Worm (Caenorhabditis elegans): ENCODE data around the gene mcm-2.

The mcm-2 gene

DNA sequence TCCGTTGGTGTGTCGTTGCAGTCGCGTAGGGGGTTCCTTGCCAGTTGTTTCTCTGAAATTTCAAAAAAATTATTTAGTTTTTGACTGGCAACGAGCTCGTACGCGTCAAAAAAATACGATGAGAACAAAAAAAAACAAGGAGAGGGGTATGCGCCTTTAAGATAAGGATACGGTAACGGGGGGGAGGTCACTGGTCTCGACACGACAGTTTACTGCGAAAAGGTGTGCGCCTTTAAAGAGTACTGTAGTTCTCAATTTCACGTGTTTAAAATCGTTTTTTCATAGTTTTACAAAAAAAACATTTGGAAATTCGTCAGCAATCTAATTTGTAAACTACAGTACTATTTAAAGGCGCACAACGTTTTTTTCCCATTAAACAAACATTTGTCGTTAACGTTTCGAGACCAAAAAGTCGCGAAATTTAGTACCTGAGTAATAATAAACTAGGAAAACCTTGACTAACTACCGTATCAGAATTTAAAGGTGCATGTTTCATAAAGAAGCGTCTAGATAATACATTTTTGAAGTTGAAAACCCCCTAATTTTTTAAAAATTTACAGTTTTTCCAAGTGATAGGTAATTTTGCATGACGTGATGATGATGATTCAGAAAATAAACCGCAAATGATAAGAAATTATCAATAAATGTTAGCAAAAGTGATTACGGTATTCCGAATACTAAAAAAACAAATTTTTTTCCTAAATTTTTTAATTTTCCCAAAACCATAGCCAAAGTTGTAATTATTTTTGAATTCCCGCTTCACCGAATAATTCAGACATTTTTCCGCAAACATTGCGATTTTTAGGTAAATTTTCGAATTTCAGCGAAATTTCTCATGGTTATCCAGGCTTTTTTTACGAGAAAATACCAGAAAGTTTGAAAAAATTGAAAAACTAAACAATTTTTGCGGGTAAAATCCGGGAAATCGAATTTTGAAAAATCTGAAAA is 32.1 kb downstream of the mcm-2 start:
- TF ChIP-seq ceh-36 (tag; optimal IDR thresholded peaks at IDR 0.05) (no peak), ceh-13 (GFP tag; optimal IDR thresholded peaks at IDR 0.05) (no peak), F13C5.2 (tag; optimal IDR thresholded peaks at IDR 0.05) (no peak), flt-1 (GFP tag; IDR thresholded peaks at IDR 0.05) (no peak), aly-1 (tag; optimal IDR thresholded peaks at IDR 0.05) (no peak), hnd-1 (tag; optimal IDR thresholded peaks at IDR 0.05) (no peak), ama-1 (optimal IDR thresholded peaks at IDR 0.05) (peak; percentile 85), B0310.2 (tag; optimal IDR thresholded peaks at IDR 0.05) (peak; percentile 56), ets-7 (tag; optimal IDR thresholded peaks at IDR 0.05) (no peak), scrt-1 (GFP tag; IDR thresholded peaks at IDR 0.05) (no peak), pes-1 (GFP tag; IDR thresholded peaks at IDR 0.05) (0 out of 2 replicates have a peak, but pooled peaks have one; percentile 21), tra-4 (tag; optimal IDR thresholded peaks at IDR 0.05) (no peak), tbx-37 (GFP tag; conservative IDR thresholded peaks at IDR 0.05) (no peak), sea-1 (GFP tag; conservative IDR thresholded peaks at IDR 0.05) (0 out of 2 replicates have a peak, but pooled peaks have one; percentile 40), hmg-4 (GFP tag; optimal IDR thresholded peaks at IDR 0.05) (peak; percentile 23), hmbx-1 (tag; optimal IDR thresholded peaks at IDR 0.05) (peak; percentile 44), tbx-11 (GFP tag; IDR thresholded peaks at IDR 0.05) (no peak)

DNA sequence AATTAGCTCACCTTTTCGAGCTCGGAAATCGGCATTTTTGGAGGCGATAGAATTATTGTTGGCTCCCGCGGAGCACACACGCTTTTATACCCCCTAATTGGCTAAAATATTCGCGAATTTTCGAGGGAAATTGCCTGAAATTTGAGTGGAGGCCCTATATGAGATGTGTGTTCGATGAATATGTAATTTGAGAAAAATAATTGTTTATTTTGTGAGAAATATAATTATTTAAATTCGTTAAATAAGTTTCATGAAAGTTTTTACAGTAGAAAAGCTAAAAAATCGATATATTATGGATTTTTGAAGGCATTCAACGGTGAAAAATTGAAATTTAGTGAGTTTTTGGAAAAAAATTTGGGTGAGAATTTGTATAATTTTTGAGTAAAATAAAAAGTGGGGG is 32.8 kb downstream of the mcm-2 start, which contains the start of gene acbp-6:
Gene acbp-6 (minus strand): TSS at position 101 of the 400 bp plus-strand sequence.
- TF ChIP-seq sea-1 (GFP tag; conservative IDR thresholded peaks at IDR 0.05) (no peak), hmbx-1 (tag; optimal IDR thresholded peaks at IDR 0.05) (no peak), tra-4 (tag; optimal IDR thresholded peaks at IDR 0.05) (no peak), tbx-11 (GFP tag; IDR thresholded peaks at IDR 0.05) (no peak), ets-7 (tag; optimal IDR thresholded peaks at IDR 0.05) (no peak), tbx-37 (GFP tag; conservative IDR thresholded peaks at IDR 0.05) (no peak), F13C5.2 (tag; optimal IDR thresholded peaks at IDR 0.05) (no peak)

DNA sequence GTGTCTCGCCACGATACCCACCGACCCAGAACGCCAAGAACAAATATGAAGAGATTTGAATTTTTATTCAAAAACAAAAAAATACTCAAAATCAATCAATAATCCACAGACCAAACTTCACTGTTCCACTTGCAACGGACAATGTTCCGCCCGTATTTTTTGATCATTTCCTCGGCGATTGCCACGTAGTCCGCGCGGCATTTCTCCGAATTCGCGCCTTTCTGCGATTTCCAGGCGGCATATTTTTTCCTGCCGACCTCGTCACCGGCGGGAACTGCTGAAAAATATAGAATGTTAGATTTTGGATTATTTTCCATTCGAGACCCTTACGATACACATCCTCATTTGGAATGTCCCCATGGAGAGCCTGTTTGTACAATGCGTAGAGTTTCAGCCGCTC is 34.2 kb downstream of the mcm-2 start:
- TF ChIP-seq sea-1 (GFP tag; conservative IDR thresholded peaks at IDR 0.05) (no peak), tbx-11 (GFP tag; IDR thresholded peaks at IDR 0.05) (no peak), F13C5.2 (tag; optimal IDR thresholded peaks at IDR 0.05) (no peak), hmbx-1 (tag; optimal IDR thresholded peaks at IDR 0.05) (no peak), flt-1 (GFP tag; IDR thresholded peaks at IDR 0.05) (no peak), ceh-13 (GFP tag; optimal IDR thresholded peaks at IDR 0.05) (no peak), ceh-36 (tag; optimal IDR thresholded peaks at IDR 0.05) (no peak), ama-1 (optimal IDR thresholded peaks at IDR 0.05) (no peak), B0310.2 (tag; optimal IDR thresholded peaks at IDR 0.05) (no peak), aly-1 (tag; optimal IDR thresholded peaks at IDR 0.05) (no peak), tbx-37 (GFP tag; conservative IDR thresholded peaks at IDR 0.05) (no peak), tra-4 (tag; optimal IDR thresholded peaks at IDR 0.05) (no peak), hnd-1 (tag; optimal IDR thresholded peaks at IDR 0.05) (no peak)

ce11 chrII:11971009-11971636 is 35.3 kb downstream of the mcm-2 start:
- TF ChIP-seq tra-4 (tag; optimal IDR thresholded peaks at IDR 0.05) (no peak), ceh-36 (tag; optimal IDR thresholded peaks at IDR 0.05) (no peak), aly-1 (tag; optimal IDR thresholded peaks at IDR 0.05) (no peak), pes-1 (GFP tag; IDR thresholded peaks at IDR 0.05) (no peak), sea-1 (GFP tag; conservative IDR thresholded peaks at IDR 0.05) (no peak)

DNA sequence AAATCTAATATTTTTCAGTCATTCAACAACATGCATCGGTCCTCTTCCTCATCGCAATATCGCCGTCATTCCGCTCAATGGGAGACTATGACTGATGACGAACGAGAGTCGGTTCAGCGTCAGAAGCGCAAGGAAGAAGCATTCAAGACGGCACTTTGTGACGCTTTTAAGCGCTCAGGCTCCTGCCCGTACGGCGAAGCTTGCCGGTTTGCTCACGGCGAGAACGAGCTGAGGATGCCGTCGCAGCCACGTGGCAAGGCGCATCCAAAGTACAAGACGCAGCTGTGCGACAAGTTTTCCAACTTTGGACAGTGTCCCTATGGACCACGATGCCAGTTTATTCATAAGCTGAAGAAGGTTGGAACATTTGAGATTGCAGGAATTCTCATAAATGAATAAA is 37.4 kb downstream of the mcm-2 start:
- TF ChIP-seq ama-1 (optimal IDR thresholded peaks at IDR 0.05): no peak
- no peak for TF ChIP-seq aly-1 (tag; optimal IDR thresholded peaks at IDR 0.05)
- TF ChIP-seq flt-1 (GFP tag; IDR thresholded peaks at IDR 0.05): no peak
- TF ChIP-seq pes-1 (GFP tag; IDR thresholded peaks at IDR 0.05): no peak
- TF ChIP-seq ceh-13 (GFP tag; optimal IDR thresholded peaks at IDR 0.05): no peak
- TF ChIP-seq tra-4 (tag; optimal IDR thresholded peaks at IDR 0.05): no peak
- no peak for TF ChIP-seq hmg-4 (GFP tag; optimal IDR thresholded peaks at IDR 0.05)
- no peak for TF ChIP-seq sea-1 (GFP tag; conservative IDR thresholded peaks at IDR 0.05)
- no peak for TF ChIP-seq ceh-36 (tag; optimal IDR thresholded peaks at IDR 0.05)
- TF ChIP-seq B0310.2 (tag; optimal IDR thresholded peaks at IDR 0.05): no peak
- TF ChIP-seq scrt-1 (GFP tag; IDR thresholded peaks at IDR 0.05): no peak
- no peak for TF ChIP-seq ets-7 (tag; optimal IDR thresholded peaks at IDR 0.05)
- TF ChIP-seq tbx-37 (GFP tag; conservative IDR thresholded peaks at IDR 0.05): no peak
- TF ChIP-seq tbx-11 (GFP tag; IDR thresholded peaks at IDR 0.05): no peak
- no peak for TF ChIP-seq hmbx-1 (tag; optimal IDR thresholded peaks at IDR 0.05)

DNA sequence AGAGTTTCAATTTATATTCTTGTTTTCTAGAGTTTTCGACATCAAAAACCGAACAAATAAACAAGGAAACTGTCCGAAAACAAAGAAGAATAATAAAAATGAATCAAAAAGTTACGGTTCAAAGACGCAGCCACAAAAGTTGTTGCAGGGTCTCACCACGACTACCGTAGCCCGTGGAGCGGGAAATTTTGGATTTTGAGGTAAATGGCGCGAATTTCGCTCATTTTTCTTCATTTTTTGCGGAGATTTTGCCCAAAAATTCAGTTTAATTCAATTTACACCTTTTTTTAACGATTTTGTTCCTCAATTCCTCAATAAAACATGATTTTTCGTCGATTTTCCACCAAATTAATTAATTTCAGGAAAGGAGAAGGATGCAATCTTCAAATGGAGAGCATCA is 38.1 kb downstream of the mcm-2 start, which contains the start of gene mex-1:
Gene mex-1 (plus strand): TSS at position 363 of the 400 bp plus-strand sequence.
- no peak for TF ChIP-seq pes-1 (GFP tag; IDR thresholded peaks at IDR 0.05)
- no peak for TF ChIP-seq hmg-4 (GFP tag; optimal IDR thresholded peaks at IDR 0.05)
- TF ChIP-seq ceh-13 (GFP tag; optimal IDR thresholded peaks at IDR 0.05): no peak
- no peak for TF ChIP-seq sea-1 (GFP tag; conservative IDR thresholded peaks at IDR 0.05)
- TF ChIP-seq tbx-37 (GFP tag; conservative IDR thresholded peaks at IDR 0.05): no peak
- TF ChIP-seq B0310.2 (tag; optimal IDR thresholded peaks at IDR 0.05): no peak
- TF ChIP-seq ets-7 (tag; optimal IDR thresholded peaks at IDR 0.05): no peak
- TF ChIP-seq flt-1 (GFP tag; IDR thresholded peaks at IDR 0.05): no peak
- no peak for TF ChIP-seq scrt-1 (GFP tag; IDR thresholded peaks at IDR 0.05)
- TF ChIP-seq tbx-11 (GFP tag; IDR thresholded peaks at IDR 0.05): no peak
- no peak for TF ChIP-seq hmbx-1 (tag; optimal IDR thresholded peaks at IDR 0.05)
- TF ChIP-seq F13C5.2 (tag; optimal IDR thresholded peaks at IDR 0.05): no peak
- no peak for TF ChIP-seq ceh-36 (tag; optimal IDR thresholded peaks at IDR 0.05)
- TF ChIP-seq tra-4 (tag; optimal IDR thresholded peaks at IDR 0.05): no peak
- no peak for TF ChIP-seq aly-1 (tag; optimal IDR thresholded peaks at IDR 0.05)
- TF ChIP-seq ama-1 (optimal IDR thresholded peaks at IDR 0.05): no peak
- no peak for TF ChIP-seq hnd-1 (tag; optimal IDR thresholded peaks at IDR 0.05)

Data from whole organism, early embryonic.